Worm (Caenorhabditis elegans): ENCODE data around the gene ced-10.
A peak's percentile ranks its signal among the peaks of the same experiment; 100 is the strongest.

ced-10 gene

DNA sequence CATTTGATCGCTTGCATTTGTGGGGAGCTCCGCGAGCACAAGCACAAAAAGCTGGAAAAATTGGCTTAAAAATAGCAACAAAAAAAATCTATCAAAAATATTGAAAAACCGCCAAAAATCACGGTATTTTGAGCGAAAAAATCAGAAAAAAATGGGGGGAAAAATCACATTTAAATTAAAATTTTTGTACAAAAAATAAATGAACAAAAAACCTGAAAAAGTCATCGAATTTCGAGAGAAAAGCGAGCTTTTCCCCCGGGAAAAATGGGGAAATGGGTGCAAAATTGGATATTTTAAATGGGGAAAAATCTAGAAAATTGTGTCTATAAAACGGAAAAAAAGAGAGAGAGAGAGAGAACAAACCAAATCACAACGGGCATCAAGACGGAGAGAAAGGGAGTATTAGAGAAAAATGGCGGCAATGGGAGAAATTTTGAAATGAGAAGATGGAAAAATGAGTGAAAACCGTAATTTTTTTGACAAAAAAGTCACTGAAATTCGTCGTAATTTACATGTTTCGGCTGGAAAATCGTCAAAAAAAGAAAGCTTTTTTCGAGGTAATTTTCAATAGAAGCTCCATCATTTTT, at the start of gene ced-10:
Gene ced-10 (minus strand): TSS at position 51 of the 587 bp plus-strand sequence.
- TF ChIP-seq nfya-1 (tag; optimal IDR thresholded peaks at IDR 0.05), result no peak
- no peak for TF ChIP-seq fkh-10 (GFP tag; optimal IDR thresholded peaks at IDR 0.05)
- TF ChIP-seq eyg-1 (tag; optimal IDR thresholded peaks at IDR 0.05), result no peak
- no peak for TF ChIP-seq ttx-3 (tag; optimal IDR thresholded peaks at IDR 0.05)
- no peak for TF ChIP-seq ama-1 (optimal IDR thresholded peaks at IDR 0.05)
- TF ChIP-seq K02D7.2 (tag; optimal IDR thresholded peaks at IDR 0.05), result no peak
- TF ChIP-seq elt-2 (tag; optimal IDR thresholded peaks at IDR 0.05), result no peak
- TF ChIP-seq pat-9 (tag; optimal IDR thresholded peaks at IDR 0.05), result no peak
- TF ChIP-seq ceh-31 (tag; optimal IDR thresholded peaks at IDR 0.05), result no peak
- TF ChIP-seq rnt-1 (tag; optimal IDR thresholded peaks at IDR 0.05), result no peak
- TF ChIP-seq unc-55 (GFP tag; optimal IDR thresholded peaks at IDR 0.05), result no peak
- no peak for TF ChIP-seq unc-42 (tag; optimal IDR thresholded peaks at IDR 0.05)
- no peak for TF ChIP-seq odd-2 (tag; optimal IDR thresholded peaks at IDR 0.05)
- TF ChIP-seq lim-6 (tag; optimal IDR thresholded peaks at IDR 0.05), result no peak
- TF ChIP-seq dmd-4 (tag; optimal IDR thresholded peaks at IDR 0.05; ENCODE audit: borderline replicate concordance), result no peak

DNA sequence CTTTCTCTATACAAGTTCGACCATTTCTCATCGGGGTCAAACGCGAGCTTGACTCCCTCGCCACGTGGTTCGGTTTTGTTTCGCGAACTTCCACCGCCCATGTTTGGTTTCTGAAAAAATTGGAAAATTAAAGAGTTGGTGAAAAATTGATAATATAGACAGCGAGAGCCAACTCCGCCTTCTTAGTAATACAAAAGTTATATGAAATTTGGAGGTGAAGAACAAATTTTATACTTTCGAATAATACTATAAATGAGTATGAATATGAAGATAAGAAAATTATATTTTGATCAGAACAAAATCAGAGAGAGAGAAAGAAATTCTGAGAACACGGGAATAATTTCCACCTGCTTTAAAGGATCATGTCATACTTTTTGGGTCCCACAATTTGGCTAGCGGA, 48.0 kb upstream of the ced-10 start, which contains the start of gene osm-9:
Gene osm-9 (minus strand): TSS at position 101 of the 400 bp plus-strand sequence.
- TF ChIP-seq ceh-2 (tag; optimal IDR thresholded peaks at IDR 0.05), result no peak
- no peak for TF ChIP-seq syd-9 (tag; optimal IDR thresholded peaks at IDR 0.05)
- no peak for TF ChIP-seq ceh-6 (GFP tag; optimal IDR thresholded peaks at IDR 0.05)
- no peak for TF ChIP-seq hlh-15 (tag; optimal IDR thresholded peaks at IDR 0.05)
- TF ChIP-seq pha-2 (tag; optimal IDR thresholded peaks at IDR 0.05), result no peak

DNA sequence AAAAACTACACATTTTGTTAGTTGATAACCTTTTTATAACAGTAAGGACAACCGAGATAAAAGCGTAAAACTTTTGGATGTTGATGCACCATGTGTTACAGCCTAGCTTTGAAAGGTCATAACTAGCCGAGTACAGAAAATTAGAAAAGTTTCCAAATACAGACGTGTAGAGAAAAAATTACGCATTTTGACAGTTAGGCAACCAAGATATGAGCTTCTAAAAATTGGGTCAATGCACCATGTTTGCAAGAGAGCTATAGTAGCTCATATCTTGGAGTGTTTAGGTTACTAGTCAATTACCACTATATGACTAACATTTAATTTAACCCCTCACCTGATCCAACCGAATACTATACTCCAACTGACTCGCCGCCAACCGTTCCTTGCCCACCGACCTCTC, 43.6 kb upstream of the ced-10 start:
- TF ChIP-seq nhr-11 (tag; optimal IDR thresholded peaks at IDR 0.05) (no peak), pax-1 (tag; optimal IDR thresholded peaks at IDR 0.05) (no peak), fax-1 (tag; optimal IDR thresholded peaks at IDR 0.05) (no peak), dve-1 (tag; optimal IDR thresholded peaks at IDR 0.05) (no peak), fkh-10 (GFP tag; optimal IDR thresholded peaks at IDR 0.05) (no peak), pqm-1 (tag; optimal IDR thresholded peaks at IDR 0.05) (no peak), hlh-8 (tag; optimal IDR thresholded peaks at IDR 0.05) (no peak), unc-3 (GFP tag; conservative IDR thresholded peaks at IDR 0.05) (no peak), unc-3 (tag; optimal IDR thresholded peaks at IDR 0.05) (no peak), tbx-7 (tag; optimal IDR thresholded peaks at IDR 0.05) (no peak), hlh-6 (tag; optimal IDR thresholded peaks at IDR 0.05) (no peak), fkh-6 (tag; optimal IDR thresholded peaks at IDR 0.05) (no peak), F13H6.1 (tag; optimal IDR thresholded peaks at IDR 0.05) (no peak), Y22D7AL.16 (tag; optimal IDR thresholded peaks at IDR 0.05) (no peak)

DNA sequence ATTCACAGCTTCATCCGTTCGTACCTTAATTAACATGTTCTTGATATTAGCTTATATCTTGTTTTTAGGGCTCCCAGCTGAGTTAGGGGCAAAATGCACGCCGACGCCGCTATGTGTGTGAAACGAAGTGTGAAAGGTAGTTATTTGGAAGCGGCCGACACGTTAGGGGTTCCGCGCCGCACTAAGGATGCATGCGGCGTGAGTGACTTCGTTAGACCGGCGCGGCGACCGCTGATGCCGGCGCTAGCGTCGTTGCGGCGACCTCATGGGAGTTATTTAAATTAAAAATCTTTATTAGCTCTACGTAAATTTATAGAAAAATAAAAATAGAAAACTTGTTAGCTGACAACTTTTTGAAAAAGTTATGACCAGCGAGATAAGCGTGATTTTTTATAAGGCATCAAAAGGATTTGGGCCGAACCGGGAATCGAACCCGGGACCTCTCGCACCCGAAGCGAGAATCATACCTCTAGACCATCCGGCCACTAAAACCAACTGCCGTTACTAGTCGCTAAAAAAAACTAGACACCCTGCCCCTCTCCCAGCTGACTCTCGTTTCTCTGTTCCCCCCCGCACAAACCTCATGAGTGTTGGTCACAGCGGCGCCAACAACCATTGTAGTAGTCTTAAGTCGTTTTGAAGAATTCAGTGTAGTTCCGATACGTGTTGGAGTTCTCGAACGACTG, 42.6 kb upstream of the ced-10 start:
- TF ChIP-seq sox-4 (tag; optimal IDR thresholded peaks at IDR 0.05) (peak; percentile 56), syd-9 (tag; optimal IDR thresholded peaks at IDR 0.05) (no peak), ama-1 (optimal IDR thresholded peaks at IDR 0.05) (no peak), hlh-15 (tag; optimal IDR thresholded peaks at IDR 0.05) (no peak), ceh-31 (tag; optimal IDR thresholded peaks at IDR 0.05) (no peak), eyg-1 (tag; optimal IDR thresholded peaks at IDR 0.05) (no peak), hlh-6 (tag; optimal IDR thresholded peaks at IDR 0.05) (no peak), unc-86 (tag; optimal IDR thresholded peaks at IDR 0.05) (peak; percentile 32), pros-1 (tag; optimal IDR thresholded peaks at IDR 0.05) (no peak), ets-4 (tag; optimal IDR thresholded peaks at IDR 0.05) (no peak), ceh-18 (tag; optimal IDR thresholded peaks at IDR 0.05) (peak; percentile 37), tbx-7 (tag; optimal IDR thresholded peaks at IDR 0.05) (no peak), hlh-30 (tag; optimal IDR thresholded peaks at IDR 0.05; ENCODE audit: insufficient read depth) (peak; percentile 1), odd-2 (tag; optimal IDR thresholded peaks at IDR 0.05) (peak; percentile 46), ceh-30 (tag; optimal IDR thresholded peaks at IDR 0.05) (no peak), zip-5 (tag; optimal IDR thresholded peaks at IDR 0.05) (peak; percentile 36), ceh-45 (GFP tag; IDR thresholded peaks at IDR 0.05) (0 out of 2 replicates have a peak, but pooled peaks have one; percentile 32), sox-2 (GFP tag; IDR thresholded peaks at IDR 0.05) (no peak), unc-55 (GFP tag; optimal IDR thresholded peaks at IDR 0.05) (no peak), sdc-2 (tag; optimal IDR thresholded peaks at IDR 0.05) (peak; percentile 13), lin-11 (tag; optimal IDR thresholded peaks at IDR 0.05) (peak; percentile 46), fkh-10 (GFP tag; optimal IDR thresholded peaks at IDR 0.05) (no peak), nfya-1 (tag; optimal IDR thresholded peaks at IDR 0.05) (no peak), nhr-11 (tag; optimal IDR thresholded peaks at IDR 0.05) (no peak), pqm-1 (tag; optimal IDR thresholded peaks at IDR 0.05) (peak; percentile 26), hlh-13 (GFP tag; optimal IDR thresholded peaks at IDR 0.05) (peak; percentile 4)

All from whole organism, late embryonic.